Fruit fly (Drosophila melanogaster): ENCODE data around the gene CG9147.

The CG9147 gene

DNA sequence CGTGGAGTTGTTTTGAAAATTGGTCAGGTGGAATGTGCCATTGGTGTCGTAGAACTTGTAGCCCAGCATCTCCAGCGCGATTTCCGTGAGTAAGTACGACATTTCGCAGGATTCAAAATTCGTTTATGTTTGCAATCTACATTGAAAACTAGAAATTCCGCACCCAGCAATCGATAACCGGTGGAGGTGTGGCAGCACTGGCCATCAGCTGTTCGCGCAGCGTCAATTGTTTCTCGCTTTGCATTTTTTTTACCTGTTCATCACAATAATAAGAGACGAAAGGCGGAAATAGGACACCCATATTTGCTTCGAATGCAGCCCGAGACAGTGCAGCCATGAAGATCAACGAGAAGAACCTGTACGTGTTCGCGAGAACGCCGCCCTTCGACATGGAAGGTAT, 17.3 kb upstream of the CG9147 start, which contains the start of the genes CG34179 and slmo:
Gene CG34179 (minus strand): TSS at position 165 of the 400 bp plus-strand sequence.
Gene slmo (minus strand): TSS at position 165 of the 400 bp plus-strand sequence.
- TF ChIP-seq noc (tag; optimal IDR thresholded peaks at IDR 0.05) = no peak

- no peak for TF ChIP-seq noc (tag; optimal IDR thresholded peaks at IDR 0.05)
Measured at dm6 chr2L:6050575-6050974, 15.2 kb upstream of the CG9147 start, which contains the start of gene CG9135. Gene CG9135 (plus strand): TSS chr2L:6050800.

DNA sequence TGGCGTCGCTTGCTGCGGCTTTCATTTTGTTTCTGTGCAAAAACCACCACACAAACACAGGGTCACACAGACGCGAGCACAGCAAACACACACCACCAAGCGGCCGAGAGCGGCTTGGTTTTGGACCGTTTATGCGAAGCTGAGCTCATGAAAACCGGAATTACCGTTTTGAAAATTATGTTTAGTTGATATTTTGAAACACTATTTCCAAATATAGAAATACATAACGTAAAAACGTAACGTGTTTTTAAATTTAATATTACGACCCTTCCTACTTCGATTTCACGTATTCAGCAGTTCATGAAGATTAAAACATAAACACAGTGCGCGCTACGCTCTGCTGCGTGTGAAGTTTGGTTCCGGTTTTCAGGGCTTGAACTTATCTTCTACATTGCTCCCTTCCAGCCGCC, 14.6 kb upstream of the CG9147 start:
- TF ChIP-seq noc (tag; optimal IDR thresholded peaks at IDR 0.05) = peak; percentile 95

dm6 chr2L:6053874-6054469, 11.8 kb upstream of the CG9147 start, which contains the start of gene CG13995:
Gene CG13995 (plus strand): TSS chr2L:6054302.
- no peak for TF ChIP-seq noc (tag; optimal IDR thresholded peaks at IDR 0.05)

DNA sequence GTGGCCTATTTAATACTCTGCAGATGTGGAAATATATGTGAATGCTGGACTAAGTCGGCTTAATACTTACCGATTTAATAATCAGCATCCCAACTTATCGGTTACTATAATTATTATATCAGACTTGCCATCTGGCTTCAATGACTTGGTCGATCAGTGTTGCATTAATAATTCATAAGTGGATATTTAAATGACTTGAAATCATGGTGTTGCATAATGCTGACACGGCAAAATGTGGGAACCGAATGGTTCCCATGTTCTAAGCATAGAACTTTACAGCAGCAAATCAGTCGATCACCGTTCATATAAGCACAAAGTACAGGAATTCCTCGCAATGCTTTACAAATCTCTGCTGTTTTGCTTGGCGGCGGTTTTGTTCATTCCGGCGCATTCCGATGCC, 5.6 kb upstream of the CG9147 start, which contains the start of gene CG34180:
Gene CG34180 (plus strand): TSS at position 301 of the 400 bp plus-strand sequence.
- no peak for TF ChIP-seq noc (tag; optimal IDR thresholded peaks at IDR 0.05)

dm6 chr2L:6062382-6063082, 3.3 kb upstream of the CG9147 start, which contains the start of the genes ND-51 and CG13994:
Gene ND-51 (minus strand): TSS chr2L:6062757.
Gene CG13994 (plus strand): TSS chr2L:6062989.
- TF ChIP-seq noc (tag; optimal IDR thresholded peaks at IDR 0.05) = no peak

- no peak for TF ChIP-seq noc (tag; optimal IDR thresholded peaks at IDR 0.05)
Measured at dm6 chr2L:6068544-6069251, 2.9 kb downstream of the CG9147 start, which contains the start of the genes CG9150 and Pfdn1. Gene CG9150 (minus strand): TSS chr2L:6068594. Gene Pfdn1 (plus strand): TSS chr2L:6069079.

DNA sequence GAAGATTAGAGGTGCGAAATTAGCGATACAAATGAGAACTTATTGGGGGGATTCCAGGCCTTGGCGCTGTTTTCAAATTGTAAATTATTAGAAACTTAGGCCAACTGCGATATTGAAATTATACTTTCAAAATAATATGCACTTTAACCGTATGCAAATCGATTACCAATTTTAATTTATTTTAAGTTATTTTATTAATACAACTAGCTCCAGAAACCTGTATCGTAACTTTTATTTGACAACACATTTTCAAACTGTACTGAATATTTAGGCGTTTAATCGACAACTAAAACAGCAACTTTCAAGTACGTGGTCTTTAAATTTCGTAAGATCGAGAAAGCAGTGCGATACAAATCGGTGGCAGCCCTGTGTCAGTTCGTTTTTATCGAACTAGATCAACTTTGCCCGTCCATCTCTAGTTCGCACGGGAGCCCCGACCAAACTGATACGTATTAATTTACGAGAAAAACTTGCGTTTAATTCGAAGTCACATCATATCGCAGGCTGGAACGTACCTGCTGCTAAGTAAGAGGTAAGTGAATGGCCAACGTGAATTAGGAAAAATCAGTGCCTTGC, 4.9 kb downstream of the CG9147 start, which contains the start of the genes CG9154 and Kr-h2:
Gene CG9154 (minus strand): TSS at position 31 of the 576 bp plus-strand sequence.
Gene Kr-h2 (plus strand): TSS at position 335 of the 576 bp plus-strand sequence.
- TF ChIP-seq noc (tag; optimal IDR thresholded peaks at IDR 0.05) = no peak

DNA sequence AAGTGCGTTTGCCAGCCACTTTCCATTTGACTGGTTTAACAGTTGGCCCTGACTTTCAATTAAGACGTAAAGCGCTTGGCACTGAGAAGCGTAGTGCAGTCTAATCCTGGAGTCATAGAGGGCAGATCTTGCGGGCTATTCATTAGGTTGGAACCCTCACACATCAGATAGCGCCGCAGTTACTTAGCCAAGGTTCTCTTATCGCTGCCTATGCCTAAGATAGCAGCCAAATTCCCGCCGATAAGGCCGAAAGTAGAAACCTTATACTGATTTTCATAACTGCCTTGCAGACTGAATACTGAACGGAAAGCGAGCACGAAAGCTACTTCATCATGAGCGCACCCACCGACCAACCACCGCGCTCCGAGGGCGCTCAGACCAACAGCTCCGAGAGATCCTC, 6.3 kb downstream of the CG9147 start:
- no peak for TF ChIP-seq noc (tag; optimal IDR thresholded peaks at IDR 0.05)

DNA sequence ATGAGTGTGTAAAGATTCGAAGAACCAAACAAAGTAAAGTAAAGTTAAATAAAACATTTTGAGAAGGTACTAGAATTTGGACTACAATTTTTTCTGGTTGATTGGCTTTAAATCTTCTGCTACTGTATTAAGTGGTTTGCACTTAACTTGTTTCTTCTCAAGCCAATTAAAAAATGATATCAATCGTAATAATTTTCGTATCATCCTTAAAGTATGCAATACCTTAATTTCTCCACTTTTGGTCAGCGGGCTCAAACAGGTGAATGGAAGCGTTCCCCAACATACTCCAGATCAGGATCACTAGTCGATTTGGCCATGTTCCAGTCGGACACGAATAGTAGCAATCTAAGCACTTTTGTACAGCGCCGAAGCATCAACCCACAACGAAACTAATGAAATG, 8.1 kb downstream of the CG9147 start:
- TF ChIP-seq noc (tag; optimal IDR thresholded peaks at IDR 0.05) = no peak

- TF ChIP-seq noc (tag; optimal IDR thresholded peaks at IDR 0.05) = no peak
Measured at dm6 chr2L:6074314-6074713, 8.5 kb downstream of the CG9147 start.

DNA sequence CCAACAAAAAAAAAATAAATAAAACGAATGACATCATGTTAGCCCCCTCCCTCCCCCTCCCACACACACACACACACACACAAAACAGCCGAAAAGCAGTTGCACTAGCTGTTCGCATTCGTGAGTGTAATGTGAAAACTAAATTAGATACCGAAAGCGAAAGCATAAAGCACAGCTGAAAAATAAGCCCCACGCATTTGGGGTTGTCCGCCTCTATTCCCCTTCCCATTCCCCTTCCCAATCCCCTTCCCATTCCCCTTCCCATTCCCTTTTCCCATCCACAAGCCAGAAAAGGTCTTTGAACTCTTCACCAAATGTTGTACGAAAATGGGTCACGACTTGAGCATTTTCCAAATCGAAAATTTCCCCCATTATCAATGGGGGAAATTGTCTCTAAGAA, 9.5 kb downstream of the CG9147 start:
- no peak for TF ChIP-seq noc (tag; optimal IDR thresholded peaks at IDR 0.05)

- TF ChIP-seq noc (tag; optimal IDR thresholded peaks at IDR 0.05) = no peak
Measured at dm6 chr2L:6076143-6076542, 10.3 kb downstream of the CG9147 start.

DNA sequence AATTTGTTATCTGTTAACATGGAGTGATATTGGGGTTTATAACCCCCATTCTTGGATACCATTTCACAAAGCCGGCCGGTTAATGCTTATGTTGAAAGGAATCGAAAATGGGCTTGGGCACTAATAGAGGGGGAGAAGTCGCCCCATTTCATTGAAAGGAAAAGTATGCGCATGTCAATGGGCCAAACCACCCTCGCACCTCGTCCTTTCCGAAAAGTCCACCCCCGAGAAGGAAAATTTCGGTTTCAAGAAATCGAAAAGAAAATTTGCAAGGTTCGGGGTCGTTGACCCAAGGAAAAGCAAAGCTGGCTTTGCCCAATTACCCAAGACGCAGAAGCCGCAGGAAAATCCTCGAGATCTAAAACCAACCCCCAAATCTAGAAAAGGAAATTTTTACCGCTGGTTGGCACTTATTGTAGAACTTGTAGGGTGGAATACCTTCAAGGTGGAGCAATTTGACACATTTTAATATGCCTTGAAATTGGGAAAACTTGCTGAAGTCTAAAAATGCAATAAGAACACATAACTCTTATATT, 11.1 kb downstream of the CG9147 start:
- no peak for TF ChIP-seq noc (tag; optimal IDR thresholded peaks at IDR 0.05)

DNA sequence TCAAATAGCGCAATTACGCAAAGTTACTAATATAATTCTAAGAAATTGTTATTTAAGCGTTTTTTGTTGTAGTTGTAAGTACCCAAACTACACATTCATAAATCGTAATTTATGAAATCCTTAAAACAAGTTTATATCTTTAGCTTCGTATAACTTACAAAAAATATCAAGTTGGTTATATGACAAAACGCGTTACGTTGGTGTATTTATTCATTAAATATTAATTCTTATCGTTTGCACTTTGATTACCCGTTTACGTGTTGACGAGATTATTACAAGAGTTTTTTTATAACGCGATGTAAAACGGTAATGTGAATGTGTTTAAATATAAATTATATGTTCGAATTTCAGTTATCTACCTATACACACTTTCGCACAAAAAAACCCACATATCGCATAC, 11.8 kb downstream of the CG9147 start:
- no peak for TF ChIP-seq noc (tag; optimal IDR thresholded peaks at IDR 0.05)
